Worm (Caenorhabditis elegans) whole organism, L4 larva: ENCODE results near the gene F19F10.3.

Experiments
- ceh-82 ChIP-seq: sonication (generic microtip); optimal IDR thresholded peaks from 2 replicates; lab custom pipeline; 2017; ENCODE audit warnings: missing biosample characterization, missing genetic modification characterization
- fos-1 ChIP-seq: fragments of 150-350 bp; optimal IDR thresholded peaks from 2 replicates; lab custom pipeline; 2014; ENCODE audit warnings: missing biosample characterization, missing genetic modification characterization
- nhr-111 ChIP-seq: fragments of 200-800 bp; sonication (Bioruptor generic); optimal IDR thresholded peaks from 2 replicates; lab custom pipeline; 2018; ENCODE audit warnings: mild to moderate bottlenecking, missing genetic modification characterization, missing compliant biosample characterization
- pqm-1 ChIP-seq: sonication (generic microtip); optimal IDR thresholded peaks from 2 replicates; lab custom pipeline; 2017; ENCODE audit warnings: missing biosample characterization, missing genetic modification characterization
- vab-7 ChIP-seq: fragments of 200-800 bp; sonication (Bioruptor generic); IDR thresholded peaks from 2 replicates; pipeline ENCODE4 v1.3.6; 2022; ENCODE audit warnings: missing genetic modification reagents, missing genetic modification characterization, missing compliant biosample characterization
- zip-11 ChIP-seq: fragments of 200-800 bp; sonication (Bioruptor generic); IDR thresholded peaks from 2 replicates; pipeline ENCODE4 v1.3.6; 2022; ENCODE audit warnings: missing genetic modification characterization, missing compliant biosample characterization

DNA sequence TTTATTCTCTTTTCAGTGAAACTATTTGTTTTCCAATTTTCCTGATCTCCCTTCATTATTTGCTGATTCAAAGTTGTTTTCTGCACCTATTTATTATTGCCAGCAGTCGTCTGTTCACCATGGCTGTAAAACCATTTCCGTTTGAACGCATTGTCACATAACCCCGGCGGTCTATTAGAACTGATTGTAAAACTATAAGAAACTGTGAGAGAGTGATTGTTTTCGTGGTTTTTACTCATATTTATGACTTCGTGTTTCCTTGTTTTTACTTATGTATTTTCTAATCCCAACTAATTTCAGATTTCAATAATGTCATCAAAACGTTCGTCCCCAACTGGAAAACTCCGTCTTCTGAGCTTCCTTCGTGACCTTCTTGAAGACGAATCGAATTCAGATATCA, 11.0 kb downstream of the F19F10.3 start, which contains the start of gene F19F10.1:
- TF ChIP-seq ceh-82 (tag; lab: Kevin White, UChicago) (no peak), nhr-111 (GFP tag; lab: Kevin White, UChicago) (no peak), pqm-1 (tag; lab: Kevin White, UChicago) (no peak), vab-7 (GFP tag; lab: Robert Waterston, UW) (no peak), fos-1 (tag; lab: Kevin White, UChicago) (no peak), zip-11 (GFP tag; lab: Robert Waterston, UW) (no peak)
